Fruit fly (Drosophila melanogaster): ENCODE measurements around the gene alpha-Est3.

dm6 chr3R:7536281-7536680 is 5.2 kb downstream of the alpha-Est3 start, which contains the start of gene alpha-Est5:
- TF ChIP-seq pan (optimal IDR thresholded peaks at IDR 0.05) = no peak
- no peak for TF ChIP-seq tai (GFP tag; optimal IDR thresholded peaks at IDR 0.05)
- TF ChIP-seq psq (GFP tag; optimal IDR thresholded peaks at IDR 0.05) = no peak
